Worm (Caenorhabditis elegans) whole organism, early embryonic: ENCODE results near the gene Y105C5B.18.

Experiments
- B0310.2 ChIP-seq: sonication (generic microtip); optimal IDR thresholded peaks from 2 replicates; lab custom pipeline; 2016; ENCODE audit warnings: mild to moderate bottlenecking, missing genetic modification characterization, missing compliant biosample characterization
- F13C5.2 ChIP-seq: sonication (generic microtip); optimal IDR thresholded peaks from 2 replicates; lab custom pipeline; 2017; ENCODE audit warnings: mild to moderate bottlenecking, missing genetic modification characterization, inconsistent platforms, missing compliant biosample characterization
- aly-1 ChIP-seq: sonication (generic microtip); optimal IDR thresholded peaks from 2 replicates; lab custom pipeline; 2016; ENCODE audit warnings: missing genetic modification characterization, missing compliant biosample characterization
- ama-1 ChIP-seq: fragments of 150-350 bp; optimal IDR thresholded peaks from 2 replicates; lab custom pipeline; 2014
- ceh-13 ChIP-seq: fragments of 200-800 bp; sonication (Bioruptor generic); optimal IDR thresholded peaks from 2 replicates; lab custom pipeline; 2018; ENCODE audit warnings: mild to moderate bottlenecking, missing genetic modification characterization, missing compliant biosample characterization
- ceh-36 ChIP-seq: sonication (generic microtip); optimal IDR thresholded peaks from 2 replicates; lab custom pipeline; 2016; ENCODE audit warnings: missing genetic modification characterization, inconsistent platforms, missing compliant biosample characterization
- ets-7 ChIP-seq: sonication (generic microtip); optimal IDR thresholded peaks from 2 replicates; lab custom pipeline; 2016; ENCODE audit warnings: missing genotype, missing genetic modification characterization, missing compliant biosample characterization
- flt-1 ChIP-seq: fragments of 200-800 bp; sonication (Bioruptor generic); IDR thresholded peaks from 2 replicates; pipeline ENCODE4 v1.3.6; 2022; ENCODE audit warnings: missing genetic modification characterization, missing compliant biosample characterization
- hmbx-1 ChIP-seq: sonication (generic microtip); optimal IDR thresholded peaks from 2 replicates; lab custom pipeline; 2016; ENCODE audit warnings: mild to moderate bottlenecking, missing genetic modification characterization, missing compliant biosample characterization
- hmg-4 ChIP-seq: fragments of 200-800 bp; sonication (Bioruptor generic); optimal IDR thresholded peaks from 2 replicates; lab custom pipeline; 2018; ENCODE audit warnings: mild to moderate bottlenecking, missing genetic modification characterization, missing compliant biosample characterization
- hnd-1 ChIP-seq: sonication (generic microtip); optimal IDR thresholded peaks from 2 replicates; lab custom pipeline; 2016; ENCODE audit warnings: missing genetic modification characterization, missing compliant biosample characterization
- pes-1 ChIP-seq: fragments of 200-800 bp; sonication (Bioruptor generic); IDR thresholded peaks from 2 replicates; pipeline ENCODE4 v1.3.6; 2022; ENCODE audit warnings: missing genetic modification reagents, missing genetic modification characterization, missing compliant biosample characterization
- scrt-1 ChIP-seq: fragments of 200-800 bp; sonication (Bioruptor generic); IDR thresholded peaks from 2 replicates; pipeline ENCODE4 v1.3.6; 2022; ENCODE audit warnings: missing genetic modification characterization, missing compliant biosample characterization
- sea-1 ChIP-seq: fragments of 200-800 bp; sonication (Bioruptor generic); conservative IDR thresholded peaks from 2 replicates; pipeline ENCODE4 v1.3.6; 2022; ENCODE audit warnings: missing genetic modification characterization, missing compliant biosample characterization
- tbx-11 ChIP-seq: fragments of 200-800 bp; sonication (Bioruptor generic); IDR thresholded peaks from 2 replicates; pipeline ENCODE4 v1.3.6; 2022; ENCODE audit warnings: missing genetic modification characterization, missing compliant biosample characterization
- tbx-37 ChIP-seq: fragments of 200-800 bp; sonication (Bioruptor generic); conservative IDR thresholded peaks from 2 replicates; pipeline ENCODE4 v1.3.6; 2022; ENCODE audit warnings: missing genetic modification reagents, missing genetic modification characterization, missing compliant biosample characterization
- tra-4 ChIP-seq: sonication (generic microtip); optimal IDR thresholded peaks from 2 replicates; lab custom pipeline; 2017; ENCODE audit warnings: missing genetic modification characterization, missing compliant biosample characterization

The Y105C5B.18 gene

DNA sequence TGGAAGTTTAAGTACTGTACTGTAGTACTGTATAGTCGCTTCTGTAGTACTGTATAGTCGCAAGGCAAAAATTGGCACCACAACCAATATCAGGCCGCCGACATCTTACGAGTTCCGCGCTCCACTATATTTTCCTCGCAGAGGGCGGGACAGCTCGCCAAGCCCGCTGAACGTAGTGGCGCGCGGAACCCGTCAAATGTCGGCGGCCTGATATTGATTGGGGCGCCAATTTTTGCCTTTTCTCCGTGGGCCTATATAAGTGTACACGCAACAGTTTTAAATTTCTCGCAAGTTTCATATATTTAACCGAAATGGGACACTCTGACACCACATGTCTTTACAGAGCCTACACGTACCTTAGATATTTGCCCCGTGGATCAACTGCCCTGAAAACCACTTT lies 14.4 kb upstream of the Y105C5B.18 start:
- no peak for TF ChIP-seq hnd-1

DNA sequence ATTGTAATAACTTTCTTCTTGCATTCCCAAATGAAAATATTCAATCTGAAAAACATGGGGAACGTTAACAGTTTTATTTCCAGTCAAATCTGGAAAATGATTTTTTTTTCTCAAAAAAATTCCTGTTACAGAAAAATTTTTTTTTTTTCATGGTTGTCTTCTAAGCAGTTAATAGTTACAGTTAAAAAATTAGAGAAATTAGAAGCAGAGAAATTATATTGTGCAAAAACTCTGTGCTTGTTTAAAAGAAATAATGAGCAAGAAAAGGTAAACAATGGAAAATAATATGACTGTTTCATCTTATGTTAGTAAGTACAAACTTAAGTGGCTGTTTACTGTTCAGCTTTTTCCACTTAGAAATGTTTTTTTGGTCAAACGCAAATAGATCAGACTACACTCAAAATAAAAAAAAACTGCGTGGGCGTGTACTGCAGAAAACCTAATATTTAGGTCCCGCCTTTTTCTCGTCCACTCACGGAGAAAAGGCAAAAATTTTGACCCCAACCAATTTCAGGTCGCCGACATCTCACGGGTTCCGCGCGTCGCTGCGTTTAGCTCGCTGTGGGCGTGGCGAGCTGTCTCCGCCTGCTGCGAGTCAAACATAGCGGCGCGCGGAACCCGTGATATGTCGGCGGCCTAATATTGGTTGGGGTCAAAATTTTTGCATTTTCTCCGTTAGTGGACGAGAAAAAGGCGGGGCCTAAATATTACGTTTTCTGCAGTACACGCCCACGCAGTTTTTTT lies 13.4 kb upstream of the Y105C5B.18 start, which contains the start of gene ifas-3:
TSS of gene ifas-3 (minus strand) at position 51 of the 744 bp plus-strand sequence.
- TF ChIP-seq ceh-36 (no peak), F13C5.2 (tag; lab: Kevin White, UChicago) (no peak), scrt-1 (GFP tag; lab: Robert Waterston, UW) (no peak), sea-1 (GFP tag; lab: Robert Waterston, UW) (no peak), hnd-1 (no peak), pes-1 (no peak), aly-1 (tag; lab: Kevin White, UChicago) (no peak), flt-1 (GFP tag; lab: Robert Waterston, UW) (no peak), tbx-37 (GFP tag; lab: Robert Waterston, UW) (no peak), ama-1 (lab: Kevin White, UChicago) (no peak), hmg-4 (GFP tag; lab: Kevin White, UChicago) (no peak), tra-4 (tag; lab: Kevin White, UChicago) (no peak), tbx-11 (GFP tag; lab: Robert Waterston, UW) (no peak), ets-7 (tag; lab: Kevin White, UChicago) (no peak), hmbx-1 (tag; lab: Kevin White, UChicago) (no peak)

DNA sequence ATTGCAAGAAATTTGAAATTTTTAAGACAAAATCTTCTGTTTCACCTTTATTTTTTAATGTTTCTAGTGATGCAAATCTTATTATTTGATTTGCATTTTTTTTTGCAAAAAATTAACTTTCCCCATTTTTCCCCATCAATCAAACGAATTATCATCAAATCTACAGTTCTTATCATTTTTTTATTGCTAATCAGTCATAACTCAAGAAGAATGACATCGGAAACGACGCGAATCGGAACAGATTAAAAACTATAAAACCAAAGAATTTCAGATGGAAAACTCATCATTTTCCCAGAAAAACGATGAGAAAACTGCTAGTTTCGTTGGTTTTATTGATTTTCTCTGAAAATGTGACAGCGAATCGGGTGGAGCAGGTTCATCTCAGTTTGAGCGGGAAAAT lies 12.8 kb upstream of the Y105C5B.18 start, which contains the start of gene Y105C5B.15:
TSS of gene Y105C5B.15 (plus strand) at position 297 of the 400 bp plus-strand sequence.
- TF ChIP-seq hmbx-1 (tag; lab: Kevin White, UChicago) (no peak), tbx-11 (GFP tag; lab: Robert Waterston, UW) (no peak)

DNA sequence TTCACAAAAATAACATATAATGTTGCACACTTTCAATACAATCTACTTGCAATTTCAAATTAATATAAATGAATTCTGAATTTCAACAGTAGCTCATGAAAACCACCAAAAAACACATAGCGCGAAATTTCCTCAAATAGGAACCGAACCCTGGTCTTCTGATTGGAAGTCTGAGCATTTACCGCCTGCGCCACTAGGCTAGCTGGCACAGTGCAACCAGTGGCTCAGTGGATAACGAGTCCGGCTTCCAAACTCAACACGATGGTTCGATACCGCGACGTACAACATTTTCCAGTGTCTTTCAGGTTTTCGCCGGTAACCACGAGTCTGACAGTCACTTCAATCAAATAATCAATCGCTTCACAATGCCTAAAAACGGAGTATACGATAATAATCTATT lies 10.7 kb upstream of the Y105C5B.18 start:
- TF ChIP-seq hmbx-1 (tag; lab: Kevin White, UChicago) (no peak), tbx-11 (GFP tag; lab: Robert Waterston, UW) (no peak), ceh-13 (no peak), ama-1 (lab: Kevin White, UChicago) (no peak), B0310.2 (tag; lab: Kevin White, UChicago) (no peak), tbx-37 (GFP tag; lab: Robert Waterston, UW) (no peak), ceh-36 (no peak), scrt-1 (GFP tag; lab: Robert Waterston, UW) (no peak)

DNA sequence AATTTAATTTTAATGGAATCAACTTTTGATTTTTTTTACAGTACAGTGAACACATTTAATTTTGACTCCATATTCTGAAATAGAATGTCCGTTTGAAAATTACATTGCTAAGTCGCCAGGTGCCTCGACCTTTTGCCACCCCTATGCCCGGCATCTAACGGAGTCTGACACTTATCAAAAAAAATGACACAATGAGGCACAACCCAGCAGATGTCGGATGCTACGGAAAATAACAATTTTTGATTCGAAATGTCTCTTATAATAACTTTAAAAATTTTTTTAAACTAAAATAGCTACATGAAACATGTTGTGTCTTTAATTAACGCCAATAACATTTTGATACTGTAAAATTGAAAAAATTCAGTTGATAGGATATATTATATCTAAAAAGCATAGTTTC lies 9.1 kb upstream of the Y105C5B.18 start:
- TF ChIP-seq B0310.2 (tag; lab: Kevin White, UChicago) (no peak), hmbx-1 (tag; lab: Kevin White, UChicago) (no peak), aly-1 (tag; lab: Kevin White, UChicago) (no peak), ceh-13 (no peak), tbx-37 (GFP tag; lab: Robert Waterston, UW) (no peak)

DNA sequence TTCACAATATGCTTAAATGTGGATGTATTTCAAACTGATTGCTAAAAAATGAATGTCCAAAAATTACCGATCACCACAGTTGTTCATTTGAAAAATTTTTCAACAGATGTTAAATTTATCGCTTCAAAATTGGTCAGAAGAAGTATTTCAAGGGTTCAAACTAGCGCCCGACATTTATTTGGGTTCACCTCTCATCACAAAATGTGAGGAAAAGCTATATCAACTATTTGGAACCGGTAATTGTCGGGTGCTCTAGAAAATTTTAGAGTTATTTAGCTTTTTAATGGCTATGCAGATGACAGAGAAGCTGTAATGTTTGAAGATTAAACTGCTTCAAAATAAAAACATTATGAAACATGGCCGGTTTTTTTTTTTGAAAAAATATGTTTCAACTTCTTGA lies 3.3 kb upstream of the Y105C5B.18 start:
- TF ChIP-seq hnd-1, result no peak
- TF ChIP-seq ceh-36, result no peak
- TF ChIP-seq hmbx-1 (tag; lab: Kevin White, UChicago), result no peak
- no peak for TF ChIP-seq ama-1 (lab: Kevin White, UChicago)
- TF ChIP-seq B0310.2 (tag; lab: Kevin White, UChicago), result no peak
- TF ChIP-seq pes-1, result no peak
- no peak for TF ChIP-seq ets-7 (tag; lab: Kevin White, UChicago)

DNA sequence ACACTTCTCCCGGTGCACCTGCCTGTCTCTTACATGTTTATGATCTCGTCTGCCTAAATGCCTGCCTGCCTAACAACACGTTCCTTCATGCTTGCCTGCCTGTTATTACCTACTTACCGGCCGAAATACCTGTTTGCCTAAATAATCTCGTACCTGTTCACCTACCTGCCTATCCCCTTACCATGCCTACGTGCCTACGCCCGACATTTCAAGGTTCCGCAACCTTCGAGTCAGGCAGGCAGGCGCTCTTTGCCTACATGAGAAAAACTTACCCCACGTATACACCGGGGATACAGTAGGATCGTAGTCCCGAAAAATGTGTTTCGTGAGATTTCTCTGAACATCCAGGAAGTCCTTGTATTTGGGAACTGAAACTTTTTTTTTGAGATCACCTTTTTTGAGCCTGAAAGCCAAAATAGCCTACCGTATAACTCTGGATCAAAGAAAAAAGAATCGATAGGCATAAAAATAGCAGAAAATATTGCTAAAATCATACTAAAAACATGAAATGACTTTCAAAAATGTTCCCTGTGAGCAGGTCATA lies 2.1 kb upstream of the Y105C5B.18 start, which contains the start of gene lgc-19:
TSS of gene lgc-19 (minus strand) at position 494 of the 544 bp plus-strand sequence.
- TF ChIP-seq F13C5.2 (tag; lab: Kevin White, UChicago) (no peak), hmbx-1 (tag; lab: Kevin White, UChicago) (no peak), pes-1 (no peak), ceh-36 (no peak), flt-1 (GFP tag; lab: Robert Waterston, UW) (no peak), scrt-1 (GFP tag; lab: Robert Waterston, UW) (no peak), aly-1 (tag; lab: Kevin White, UChicago) (no peak), hnd-1 (no peak), B0310.2 (tag; lab: Kevin White, UChicago) (no peak), tra-4 (tag; lab: Kevin White, UChicago) (no peak), tbx-11 (GFP tag; lab: Robert Waterston, UW) (no peak), sea-1 (GFP tag; lab: Robert Waterston, UW) (no peak), ets-7 (tag; lab: Kevin White, UChicago) (no peak), tbx-37 (GFP tag; lab: Robert Waterston, UW) (no peak)

DNA sequence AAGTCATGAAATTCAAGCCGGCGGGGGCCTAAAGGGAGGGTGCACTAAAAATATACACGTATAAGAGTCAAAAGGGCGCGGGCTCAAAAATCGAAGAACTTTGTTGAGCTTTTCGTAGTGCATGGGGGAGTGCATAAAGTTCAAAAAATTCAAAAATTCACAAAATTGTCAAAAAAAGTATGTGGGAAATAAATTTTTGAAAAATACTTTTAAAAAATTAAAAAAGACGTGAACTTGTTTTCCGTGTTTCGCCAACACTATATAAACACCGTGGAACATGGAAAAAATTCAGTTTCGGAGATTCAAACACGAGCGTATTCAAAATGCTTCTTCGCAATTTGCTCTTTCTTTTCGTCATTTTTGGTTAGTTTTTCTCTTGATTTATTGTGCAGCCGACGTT lies 1.6 kb upstream of the Y105C5B.18 start, which contains the start of gene Y105C5B.17:
TSS of gene Y105C5B.17 (plus strand) at position 301 of the 400 bp plus-strand sequence.
- TF ChIP-seq pes-1 (no peak), tbx-37 (GFP tag; lab: Robert Waterston, UW) (no peak), ama-1 (lab: Kevin White, UChicago) (no peak), ceh-13 (no peak), ceh-36 (no peak), sea-1 (GFP tag; lab: Robert Waterston, UW) (no peak), B0310.2 (tag; lab: Kevin White, UChicago) (no peak), hnd-1 (no peak), flt-1 (GFP tag; lab: Robert Waterston, UW) (no peak), F13C5.2 (tag; lab: Kevin White, UChicago) (no peak), tra-4 (tag; lab: Kevin White, UChicago) (no peak), hmg-4 (GFP tag; lab: Kevin White, UChicago) (no peak), hmbx-1 (tag; lab: Kevin White, UChicago) (no peak), aly-1 (tag; lab: Kevin White, UChicago) (no peak), scrt-1 (GFP tag; lab: Robert Waterston, UW) (no peak)
